Worm (Caenorhabditis elegans): ENCODE measurements around the gene clec-207.
A peak's percentile ranks its signal among the peaks of the same experiment; 100 is the strongest.

clec-207 gene

ce11 chrV:2109295-2109694 lies 13.4 kb downstream of the clec-207 start, which contains the start of gene ckb-4:
ckb-4 (minus strand) TSS chrV:2109434.
- TF ChIP-seq mel-28 (tag; optimal IDR thresholded peaks at IDR 0.05; ENCODE audit: borderline replicate concordance) (no peak), nhr-80 (tag; optimal IDR thresholded peaks at IDR 0.05) (peak; percentile 22)

DNA sequence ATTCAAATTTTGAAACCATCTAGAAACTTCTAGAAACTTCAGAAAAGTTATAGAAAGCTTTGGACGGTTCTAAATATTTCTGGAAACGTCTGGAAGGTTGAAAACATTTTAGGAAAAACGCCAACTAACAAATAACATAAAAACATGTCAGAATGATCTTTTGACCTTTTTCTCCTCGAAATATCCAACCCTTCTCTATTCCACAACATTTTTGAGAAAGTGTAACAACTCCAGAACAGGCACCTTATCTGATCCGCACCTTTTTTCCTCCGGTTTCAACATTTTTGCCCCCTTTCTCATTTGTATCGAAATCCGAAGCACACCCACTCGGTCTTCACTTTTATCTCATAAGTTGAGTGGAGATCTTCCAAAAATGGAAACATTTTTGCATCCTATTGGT lies 14.5 kb downstream of the clec-207 start, which contains the start of gene F22F7.3:
Gene F22F7.3, plus strand, starts transcription at position 301 of the 400 bp plus-strand sequence.
- no peak for TF ChIP-seq efl-1 (GFP tag; optimal IDR thresholded peaks at IDR 0.05)
- TF ChIP-seq F57C9.4 (tag; optimal IDR thresholded peaks at IDR 0.05), result no peak
- no peak for TF ChIP-seq snpc-1.1 (tag; optimal IDR thresholded peaks at IDR 0.05; ENCODE audit: insufficient read depth)
- no peak for TF ChIP-seq dpl-1 (GFP tag; optimal IDR thresholded peaks at IDR 0.05)
- no peak for TF ChIP-seq ccch-3 (GFP tag; optimal IDR thresholded peaks at IDR 0.05)
- no peak for TF ChIP-seq aptf-2 (GFP tag; conservative IDR thresholded peaks at IDR 0.05)
- no peak for TF ChIP-seq F49E8.2 (tag; optimal IDR thresholded peaks at IDR 0.05; ENCODE audit: insufficient read depth)
- no peak for TF ChIP-seq repo-1 (tag; optimal IDR thresholded peaks at IDR 0.05)
- no peak for TF ChIP-seq Y53G8AR.9 (GFP tag; conservative IDR thresholded peaks at IDR 0.05)
- no peak for TF ChIP-seq Y53F4B.3 (GFP tag; IDR thresholded peaks at IDR 0.05)
- TF ChIP-seq ceh-27 (GFP tag; optimal IDR thresholded peaks at IDR 0.05), result no peak
- TF ChIP-seq hsf-1 (GFP tag; IDR thresholded peaks at IDR 0.05), result no peak
- no peak for TF ChIP-seq gei-17 (GFP tag; optimal IDR thresholded peaks at IDR 0.05)
- no peak for TF ChIP-seq ztf-25 (GFP tag; IDR thresholded peaks at IDR 0.05)
- TF ChIP-seq lin-35 (GFP tag; optimal IDR thresholded peaks at IDR 0.05), result no peak

DNA sequence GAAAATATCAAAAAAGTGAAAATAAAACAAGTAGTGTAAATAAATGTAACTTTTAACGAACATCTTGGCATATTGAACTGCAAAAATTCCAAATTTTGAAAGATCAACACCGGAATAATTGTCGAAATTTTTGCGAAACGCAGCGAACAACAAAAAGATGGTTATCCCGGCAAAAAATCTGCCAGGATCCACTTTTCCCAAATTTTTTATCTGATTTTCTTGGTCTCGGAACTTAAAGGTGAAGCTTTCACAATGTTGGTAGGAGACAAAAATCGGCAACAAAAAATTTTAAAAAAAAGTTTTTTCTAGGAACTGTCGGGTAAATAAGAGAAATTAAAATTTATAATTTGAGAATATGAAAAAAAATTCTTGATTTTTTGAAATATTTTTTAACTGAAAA lies 22.7 kb downstream of the clec-207 start, which contains the start of gene bgnt-1.2:
Gene bgnt-1.2, minus strand, starts transcription at position 101 of the 400 bp plus-strand sequence.
- TF ChIP-seq let-607 (tag; optimal IDR thresholded peaks at IDR 0.05) (no peak), T07F8.4 (tag; optimal IDR thresholded peaks at IDR 0.05) (no peak), nhr-27 (tag; optimal IDR thresholded peaks at IDR 0.05) (no peak), ccch-3 (GFP tag; optimal IDR thresholded peaks at IDR 0.05) (no peak), him-1 (tag; optimal IDR thresholded peaks at IDR 0.05) (no peak), F55B11.4 (tag; optimal IDR thresholded peaks at IDR 0.05; ENCODE audit: borderline replicate concordance, insufficient read depth) (no peak), cebp-1 (GFP tag; IDR thresholded peaks at IDR 0.05) (no peak), cebp-1 (tag; optimal IDR thresholded peaks at IDR 0.05) (no peak), hmg-1.2 (GFP tag; IDR thresholded peaks at IDR 0.05) (no peak), snpc-4 (GFP tag; optimal IDR thresholded peaks at IDR 0.05) (no peak), snpc-4 (tag; optimal IDR thresholded peaks at IDR 0.05) (no peak), unc-130 (GFP tag; optimal IDR thresholded peaks at IDR 0.05) (no peak), hrde-1 (tag; optimal IDR thresholded peaks at IDR 0.05; ENCODE audit: borderline replicate concordance) (no peak), lsl-1 (GFP tag; optimal IDR thresholded peaks at IDR 0.05) (no peak), F10E7.11 (tag; optimal IDR thresholded peaks at IDR 0.05) (no peak), egrh-3 (GFP tag; IDR thresholded peaks at IDR 0.05) (no peak), lsy-27 (tag; optimal IDR thresholded peaks at IDR 0.05; ENCODE audit: borderline replicate concordance, insufficient read depth) (no peak), ZK185.1 (tag; optimal IDR thresholded peaks at IDR 0.05; ENCODE audit: poor library complexity, severe bottlenecking) (no peak), ztf-26 (tag; optimal IDR thresholded peaks at IDR 0.05) (no peak), attf-3 (GFP tag; conservative IDR thresholded peaks at IDR 0.05) (no peak), unc-62 (GFP tag; optimal IDR thresholded peaks at IDR 0.05) (no peak), xnd-1 (tag; optimal IDR thresholded peaks at IDR 0.05) (no peak)
